Worm (Caenorhabditis elegans) whole organism, young adult: ENCODE results near the gene rfth-1.

Experiments
- C17E4.6 ChIP-seq: fragments of 200-800 bp; sonication (Bioruptor generic); IDR thresholded peaks from 2 replicates; pipeline ENCODE4 v1.3.6; 2022; ENCODE audit warnings: missing genetic modification reagents, missing genetic modification characterization, missing compliant biosample characterization
- F22D6.2 ChIP-seq: sonication (generic microtip); optimal IDR thresholded peaks from 2 replicates; lab custom pipeline; 2016; ENCODE audit warnings: mild to moderate bottlenecking, missing genetic modification characterization, missing compliant biosample characterization
- F23B12.7 ChIP-seq: sonication (generic microtip); optimal IDR thresholded peaks from 2 replicates; lab custom pipeline; 2017; ENCODE audit warnings: missing genetic modification characterization, mild to moderate bottlenecking, missing compliant biosample characterization, antibody characterized with exemption, moderate library complexity; ENCODE audit not compliant: insufficient read depth
- F33H1.4 ChIP-seq: fragments of 200-800 bp; sonication (Bioruptor generic); IDR thresholded peaks from 2 replicates; pipeline ENCODE4 v1.3.6; 2022; ENCODE audit warnings: missing genetic modification reagents, missing genetic modification characterization, missing compliant biosample characterization
- F37B4.10 ChIP-seq: fragments of 200-800 bp; sonication (Bioruptor generic); IDR thresholded peaks from 2 replicates; pipeline ENCODE4 v1.3.6; 2022; ENCODE audit warnings: missing genetic modification characterization, missing compliant biosample characterization
- F49E8.2 ChIP-seq: sonication (generic microtip); optimal IDR thresholded peaks from 3 replicates; lab custom pipeline; 2017; ENCODE audit warnings: missing genetic modification characterization, mild to moderate bottlenecking, missing compliant biosample characterization, antibody characterized with exemption, moderate library complexity; ENCODE audit not compliant: insufficient read depth
- F57A8.1 ChIP-seq: fragments of 200-800 bp; sonication (Bioruptor generic); optimal IDR thresholded peaks from 2 replicates; lab custom pipeline; 2018; ENCODE audit warnings: mild to moderate bottlenecking, missing genetic modification characterization, moderate library complexity, missing compliant biosample characterization
- K11D2.4 ChIP-seq: fragments of 200-800 bp; sonication (Bioruptor generic); IDR thresholded peaks from 2 replicates; pipeline ENCODE4 v1.3.6; 2022; ENCODE audit warnings: missing genetic modification reagents, missing genetic modification characterization, missing compliant biosample characterization
- Y53F4B.3 ChIP-seq: fragments of 200-800 bp; sonication (Bioruptor generic); IDR thresholded peaks from 2 replicates; pipeline ENCODE4 v1.3.6; 2022; ENCODE audit warnings: missing genetic modification reagents, missing genetic modification characterization, missing compliant biosample characterization
- Y53G8AR.9 ChIP-seq: fragments of 200-800 bp; sonication (Bioruptor generic); conservative IDR thresholded peaks from 2 replicates; pipeline ENCODE4 v1.3.6; 2022; ENCODE audit warnings: missing genetic modification reagents, missing genetic modification characterization, missing compliant biosample characterization
- Y95B8A.8 ChIP-seq: fragments of 200-800 bp; sonication (Bioruptor generic); IDR thresholded peaks from 2 replicates; pipeline ENCODE4 v1.3.6; 2022; ENCODE audit warnings: missing genetic modification reagents, missing genetic modification characterization, missing compliant biosample characterization
- aptf-2 ChIP-seq: fragments of 200-800 bp; sonication (Bioruptor generic); conservative IDR thresholded peaks from 2 replicates; pipeline ENCODE4 v1.3.6; 2022; ENCODE audit warnings: missing genetic modification reagents, missing genetic modification characterization, missing compliant biosample characterization
- atf-7 ChIP-seq: sonication (generic microtip); optimal IDR thresholded peaks from 2 replicates; lab custom pipeline; 2017; ENCODE audit warnings: mild to moderate bottlenecking, missing genetic modification characterization, missing compliant biosample characterization
- athp-1 ChIP-seq: sonication (generic microtip); optimal IDR thresholded peaks from 2 replicates; lab custom pipeline; 2017; ENCODE audit warnings: mild to moderate bottlenecking, missing genetic modification characterization, missing compliant biosample characterization
- attf-3 ChIP-seq: fragments of 200-800 bp; sonication (Bioruptor generic); conservative IDR thresholded peaks from 2 replicates; pipeline ENCODE4 v1.3.6; 2022; ENCODE audit warnings: missing genetic modification reagents, missing genetic modification characterization, missing compliant biosample characterization
- attf-5 ChIP-seq: fragments of 200-800 bp; sonication (Bioruptor generic); optimal IDR thresholded peaks from 2 replicates; lab custom pipeline; 2018; ENCODE audit warnings: mild to moderate bottlenecking, missing genetic modification characterization, missing compliant biosample characterization
- ccch-3 ChIP-seq: fragments of 200-800 bp; sonication (Bioruptor generic); optimal IDR thresholded peaks from 2 replicates; lab custom pipeline; 2018; ENCODE audit warnings: mild to moderate bottlenecking, missing genetic modification characterization, missing compliant biosample characterization
- ceh-100 ChIP-seq: fragments of 200-800 bp; sonication (Bioruptor generic); IDR thresholded peaks from 2 replicates; pipeline ENCODE4 v1.3.6; 2022; ENCODE audit warnings: missing genetic modification reagents, missing genetic modification characterization, missing compliant biosample characterization
- ceh-58 ChIP-seq: fragments of 200-800 bp; sonication (Bioruptor generic); IDR thresholded peaks from 2 replicates; pipeline ENCODE4 v1.3.6; 2022; ENCODE audit warnings: missing genetic modification characterization, missing compliant biosample characterization
- dox-1 ChIP-seq: fragments of 200-800 bp; sonication (Bioruptor generic); IDR thresholded peaks from 2 replicates; pipeline ENCODE4 v1.3.6; 2022; ENCODE audit warnings: missing genetic modification reagents, missing genetic modification characterization, missing compliant biosample characterization
- dpl-1 ChIP-seq: fragments of 150-350 bp; optimal IDR thresholded peaks from 2 replicates; lab custom pipeline; 2014; ENCODE audit warnings: missing biosample characterization, missing genetic modification reagents, missing genetic modification characterization
- him-1 ChIP-seq: sonication (generic microtip); optimal IDR thresholded peaks from 2 replicates; lab custom pipeline; 2016; ENCODE audit warnings: missing genotype, missing genetic modification reagents, missing genetic modification characterization, missing compliant biosample characterization
- let-526 ChIP-seq: fragments of 200-800 bp; sonication (Bioruptor generic); IDR thresholded peaks from 2 replicates; pipeline ENCODE4 v1.3.6; 2022; ENCODE audit warnings: missing genetic modification reagents, missing genetic modification characterization, missing compliant biosample characterization
- lin-26 ChIP-seq: fragments of 200-800 bp; sonication (Bioruptor generic); IDR thresholded peaks from 2 replicates; pipeline ENCODE4 v1.3.6; 2022; ENCODE audit warnings: missing genetic modification reagents, missing genetic modification characterization, missing compliant biosample characterization
- lin-54 ChIP-seq: fragments of 200-800 bp; sonication (Bioruptor generic); optimal IDR thresholded peaks from 2 replicates; lab custom pipeline; 2018; ENCODE audit warnings: mild to moderate bottlenecking, missing genetic modification characterization, missing compliant biosample characterization
- lir-1 ChIP-seq: fragments of 200-800 bp; sonication (Bioruptor generic); conservative IDR thresholded peaks from 2 replicates; pipeline ENCODE4 v1.3.6; 2022; ENCODE audit warnings: missing genetic modification reagents, missing genetic modification characterization, missing compliant biosample characterization
- lsl-1 ChIP-seq: fragments of 200-800 bp; sonication (Bioruptor generic); optimal IDR thresholded peaks from 2 replicates; lab custom pipeline; 2018; ENCODE audit warnings: mild to moderate bottlenecking, missing genetic modification characterization, moderate library complexity, missing compliant biosample characterization
- lsy-27 ChIP-seq: sonication (generic microtip); optimal IDR thresholded peaks from 2 replicates; lab custom pipeline; 2017; ENCODE audit warnings: missing genetic modification characterization, mild to moderate bottlenecking, missing compliant biosample characterization, antibody characterized with exemption, missing genotype, borderline replicate concordance; ENCODE audit not compliant: insufficient read depth
- madf-10 ChIP-seq: sonication (generic microtip); optimal IDR thresholded peaks from 2 replicates; lab custom pipeline; 2016; ENCODE audit warnings: mild to moderate bottlenecking, missing genetic modification characterization, missing compliant biosample characterization
- madf-8 ChIP-seq: fragments of 200-800 bp; sonication (Bioruptor generic); conservative IDR thresholded peaks from 2 replicates; pipeline ENCODE4 v1.3.6; 2022; ENCODE audit warnings: missing genetic modification reagents, missing genetic modification characterization, missing compliant biosample characterization
- nhr-120 ChIP-seq: fragments of 200-800 bp; sonication (Bioruptor generic); IDR thresholded peaks from 2 replicates; pipeline ENCODE4 v1.3.6; 2022; ENCODE audit warnings: missing genetic modification characterization, missing compliant biosample characterization
- nhr-179 ChIP-seq: sonication (generic microtip); optimal IDR thresholded peaks from 2 replicates; lab custom pipeline; 2016; ENCODE audit warnings: mild to moderate bottlenecking, missing genetic modification characterization, missing compliant biosample characterization
- nhr-80 ChIP-seq: sonication (generic microtip); optimal IDR thresholded peaks from 2 replicates; lab custom pipeline; 2016; ENCODE audit warnings: missing genetic modification characterization, missing compliant biosample characterization
- pbrm-1 ChIP-seq: fragments of 200-800 bp; sonication (Bioruptor generic); IDR thresholded peaks from 2 replicates; pipeline ENCODE4 v1.3.6; 2022; ENCODE audit warnings: missing genetic modification reagents, missing genetic modification characterization, missing compliant biosample characterization
- pha-4 ChIP-seq: fragments of 150-350 bp; sonication (generic microtip); optimal IDR thresholded peaks from 2 replicates; lab custom pipeline; 2014; ENCODE audit warnings: missing biosample characterization, missing genetic modification reagents, missing genetic modification characterization
- rcor-1 ChIP-seq: fragments of 200-800 bp; sonication (Bioruptor generic); IDR thresholded peaks from 2 replicates; pipeline ENCODE4 v1.3.6; 2022; ENCODE audit warnings: missing genetic modification reagents, missing genetic modification characterization, missing compliant biosample characterization
- rec-8 ChIP-seq, 2 experiments: sonication (generic microtip); optimal IDR thresholded peaks; 2 replicates each; lab custom pipeline; 2016; ENCODE audit warnings: mild to moderate bottlenecking in 2 of 2, missing genetic modification characterization in 2 of 2, missing genetic modification reagents in 2 of 2, missing genotype in 2 of 2, missing biosample characterization in 1 of 2, missing compliant biosample characterization in 1 of 2, moderate library complexity in 1 of 2
- rpc-1 ChIP-seq, 2 experiments: fragments of 150-350 bp in 1 of 2; sonication (generic microtip) in 1 of 2; optimal IDR thresholded peaks; 2 replicates each; lab custom pipeline; 2014 to 2018; ENCODE audit warnings: missing biosample characterization in 1 of 2, missing genetic modification characterization in 1 of 2, missing genetic modification reagents in 1 of 2, missing genotype in 1 of 2
- sea-2 ChIP-seq: fragments of 200-800 bp; sonication (Bioruptor generic); IDR thresholded peaks from 2 replicates; pipeline ENCODE4 v1.3.6; 2022; ENCODE audit warnings: missing genetic modification characterization, missing compliant biosample characterization
- snpc-1.1 ChIP-seq: sonication (generic microtip); optimal IDR thresholded peaks from 2 replicates; lab custom pipeline; 2017; ENCODE audit warnings: missing genetic modification characterization, mild to moderate bottlenecking, missing compliant biosample characterization, antibody characterized with exemption, moderate library complexity, missing genotype, missing genetic modification reagents; ENCODE audit not compliant: insufficient read depth
- snpc-1.3 ChIP-seq: sonication (generic microtip); optimal IDR thresholded peaks from 2 replicates; lab custom pipeline; 2017; ENCODE audit warnings: missing genetic modification characterization, mild to moderate bottlenecking, missing compliant biosample characterization, antibody characterized with exemption, moderate library complexity, missing genotype, missing genetic modification reagents; ENCODE audit not compliant: insufficient read depth
- somi-1 ChIP-seq: fragments of 200-800 bp; sonication (Bioruptor generic); optimal IDR thresholded peaks from 2 replicates; lab custom pipeline; 2018; ENCODE audit warnings: mild to moderate bottlenecking, missing genetic modification characterization, missing compliant biosample characterization
- tbp1 ChIP-seq: fragments of 200-800 bp; sonication (Bioruptor generic); optimal IDR thresholded peaks from 2 replicates; lab custom pipeline; 2018; ENCODE audit warnings: mild to moderate bottlenecking, missing genetic modification characterization, missing compliant biosample characterization
- unc-130 ChIP-seq: sonication (generic microtip); optimal IDR thresholded peaks from 2 replicates; lab custom pipeline; 2016; ENCODE audit warnings: missing genetic modification reagents, missing genetic modification characterization, missing compliant biosample characterization
- unc-62 ChIP-seq: fragments of 150-350 bp; optimal IDR thresholded peaks from 2 replicates; lab custom pipeline; 2014; ENCODE audit warnings: missing biosample characterization, missing genetic modification reagents, missing genetic modification characterization
- ztf-3 ChIP-seq: fragments of 200-800 bp; sonication (Bioruptor generic); optimal IDR thresholded peaks from 2 replicates; lab custom pipeline; 2018; ENCODE audit warnings: mild to moderate bottlenecking, missing genetic modification characterization, missing compliant biosample characterization
- ztf-6 ChIP-seq: fragments of 200-800 bp; sonication (Bioruptor generic); IDR thresholded peaks from 2 replicates; pipeline ENCODE4 v1.3.6; 2022; ENCODE audit warnings: missing genetic modification reagents, missing genetic modification characterization, missing compliant biosample characterization

rfth-1 gene

DNA sequence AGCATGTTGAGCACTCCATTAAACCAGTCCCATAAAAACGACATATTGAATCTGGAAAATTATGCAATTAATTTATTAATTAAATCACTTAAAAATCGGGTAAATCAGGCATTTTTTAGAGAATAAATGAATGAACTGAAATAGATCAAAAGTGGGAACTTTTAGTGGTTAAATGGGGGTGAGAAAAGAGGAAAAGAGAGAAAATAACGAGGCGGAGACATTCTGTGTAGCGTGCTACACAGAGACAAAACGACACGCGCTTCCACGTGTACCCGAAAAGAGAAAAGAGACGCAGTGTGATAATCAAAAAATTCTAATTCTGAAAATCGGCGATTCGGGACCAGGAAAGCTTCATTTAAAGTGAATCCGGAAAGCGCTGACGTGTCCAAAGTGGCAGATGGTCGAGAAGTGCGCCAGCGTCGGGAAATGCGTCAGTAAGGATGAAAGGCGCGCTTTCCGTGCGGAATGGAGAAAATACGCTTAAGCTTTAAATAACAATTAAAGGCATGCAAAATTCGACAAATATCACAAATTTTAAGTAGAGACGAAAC, 2.2 kb upstream of the rfth-1 start, which contains the start of gene sar-1 (continued):
- TF ChIP-seq let-526 (GFP tag; lab: Robert Waterston, UW) = 0 out of 2 replicates have a peak, but pooled peaks have one; percentile 7
- TF ChIP-seq rcor-1 (GFP tag; lab: Robert Waterston, UW) = peak; percentile 53
- no peak for TF ChIP-seq unc-130 (GFP tag; lab: Kevin White, UChicago)
- TF ChIP-seq athp-1 (tag; lab: Kevin White, UChicago) = peak; percentile 9
- no peak for TF ChIP-seq him-1
- TF ChIP-seq lin-26 = no peak
- no peak for TF ChIP-seq rpc-1 (optimal IDR thresholded peaks at IDR 0.05; lab: Kevin White, UChicago)
- no peak for TF ChIP-seq rpc-1 (tag; optimal IDR thresholded peaks at IDR 0.05; lab: Kevin White, UChicago)
- TF ChIP-seq dpl-1 (GFP tag; lab: Kevin White, UChicago) = peak; percentile 17
- no peak for TF ChIP-seq ceh-58 (GFP tag; lab: Robert Waterston, UW)
- TF ChIP-seq ceh-100 (GFP tag; lab: Robert Waterston, UW) = peak; percentile 56; the same call in 1 of the 2 replicates
- no peak for TF ChIP-seq F37B4.10
- peak; percentile 61 for TF ChIP-seq lsl-1 (GFP tag; lab: Kevin White, UChicago)
- peak; percentile 82 for TF ChIP-seq K11D2.4 (GFP tag; lab: Robert Waterston, UW)
- TF ChIP-seq snpc-1.3 (tag; lab: Kevin White, UChicago) = no peak
- no peak for TF ChIP-seq snpc-1.1 (tag; lab: Kevin White, UChicago)
- peak; percentile 33; the same call in 1 of the 2 replicates for TF ChIP-seq C17E4.6 (GFP tag; lab: Robert Waterston, UW)
- peak; percentile 59 for TF ChIP-seq attf-5 (GFP tag; lab: Kevin White, UChicago)
- TF ChIP-seq lin-54 (GFP tag; lab: Kevin White, UChicago) = peak; percentile 79
- peak; percentile 8 for TF ChIP-seq F23B12.7 (tag; lab: Kevin White, UChicago)
- TF ChIP-seq F57A8.1 (GFP tag; lab: Kevin White, UChicago) = no peak
- peak; percentile 63 for TF ChIP-seq madf-8 (GFP tag; lab: Robert Waterston, UW)
- TF ChIP-seq aptf-2 (GFP tag; lab: Robert Waterston, UW) = no peak
- peak; percentile 24 for TF ChIP-seq madf-10 (tag; lab: Kevin White, UChicago)
- TF ChIP-seq nhr-80 (tag; lab: Kevin White, UChicago) = peak; percentile 65
- TF ChIP-seq lir-1 = peak; percentile 64; the same call in 1 of the 2 replicates
- no peak for TF ChIP-seq ztf-3
- TF ChIP-seq lsy-27 (tag; lab: Kevin White, UChicago) = no peak
- TF ChIP-seq attf-3 = no peak
- no peak for TF ChIP-seq nhr-120
- no peak for TF ChIP-seq ccch-3 (GFP tag; lab: Kevin White, UChicago)
- TF ChIP-seq Y53F4B.3 = no peak
- peak; percentile 72 for TF ChIP-seq F33H1.4 (GFP tag; lab: Robert Waterston, UW)
- no peak for TF ChIP-seq F49E8.2 (tag; lab: Kevin White, UChicago)
- TF ChIP-seq F22D6.2 (tag; lab: Kevin White, UChicago) = peak; percentile 32
- no peak for TF ChIP-seq unc-62 (GFP tag; lab: Kevin White, UChicago)
- peak; percentile 59 for TF ChIP-seq tbp1 (GFP tag; lab: Kevin White, UChicago)
- peak; percentile 21 for TF ChIP-seq atf-7 (tag; lab: Kevin White, UChicago)
- TF ChIP-seq dox-1 = peak; percentile 85
- no peak for TF ChIP-seq Y95B8A.8
- no peak for TF ChIP-seq pha-4 (tag; lab: Kevin White, UChicago)
- peak; percentile 80; the same call in 1 of the 2 replicates for TF ChIP-seq Y53G8AR.9
- TF ChIP-seq nhr-179 (tag; lab: Kevin White, UChicago) = no peak
- peak; percentile 79 for TF ChIP-seq pbrm-1
- TF ChIP-seq ztf-6 = no peak
- no peak for TF ChIP-seq somi-1 (GFP tag; lab: Kevin White, UChicago)
- TF ChIP-seq sea-2 (GFP tag; lab: Robert Waterston, UW) = no peak
- no peak for TF ChIP-seq rec-8 (tag; optimal IDR thresholded peaks at IDR 0.05; lab: Kevin White, UChicago)
